Worm (Caenorhabditis elegans) whole organism, L1 larva: ENCODE data around the gene E02H9.13.

ENCODE experiments used
- C04F5.9 ChIP-seq: sonication (generic microtip); optimal IDR thresholded peaks from 2 replicates; lab custom pipeline; 2016; ENCODE audit warnings: missing genetic modification characterization, missing compliant biosample characterization
- C16A3.4 ChIP-seq: fragments of 150-350 bp; optimal IDR thresholded peaks from 2 replicates; lab custom pipeline; 2014; ENCODE audit warnings: missing biosample characterization, missing genetic modification characterization
- C34B4.2 ChIP-seq: sonication (generic microtip); optimal IDR thresholded peaks from 2 replicates; lab custom pipeline; 2017; ENCODE audit warnings: mild to moderate bottlenecking, missing genetic modification characterization, missing compliant biosample characterization
- F16B12.6 ChIP-seq: fragments of 150-350 bp; optimal IDR thresholded peaks from 2 replicates; lab custom pipeline; 2014; ENCODE audit warnings: missing biosample characterization, missing genetic modification characterization
- Y116A8C.19 ChIP-seq: sonication (generic microtip); optimal IDR thresholded peaks from 2 replicates; lab custom pipeline; 2016; ENCODE audit warnings: missing compliant biosample characterization, missing genetic modification characterization, borderline replicate concordance
- blmp-1 ChIP-seq: fragments of 150-350 bp; optimal IDR thresholded peaks from 2 replicates; lab custom pipeline; 2014; ENCODE audit warnings: missing biosample characterization, missing genetic modification characterization
- ceh-63 ChIP-seq: fragments of 200-800 bp; sonication (Bioruptor generic); optimal IDR thresholded peaks from 2 replicates; lab custom pipeline; 2018; ENCODE audit warnings: mild to moderate bottlenecking, missing genetic modification characterization, missing compliant biosample characterization
- ceh-82 ChIP-seq, 3 experiments: fragments of 150-350 bp in 1 of 3; sonication (generic microtip) in 2 of 3; optimal IDR thresholded peaks; 2 replicates each; lab custom pipeline; 2014 to 2017; ENCODE audit warnings: missing biosample characterization in 3 of 3, missing genetic modification characterization in 3 of 3
- ceh-88 ChIP-seq: fragments of 200-800 bp; sonication (Bioruptor generic); IDR thresholded peaks from 2 replicates; pipeline ENCODE4 v1.3.6; 2022; ENCODE audit warnings: missing genetic modification characterization, missing compliant biosample characterization
- ceh-90 ChIP-seq: sonication (generic microtip); optimal IDR thresholded peaks from 2 replicates; lab custom pipeline; 2016; ENCODE audit warnings: missing genetic modification characterization, missing compliant biosample characterization
- ces-1 ChIP-seq: fragments of 150-350 bp; optimal IDR thresholded peaks from 2 replicates; lab custom pipeline; 2014; ENCODE audit warnings: missing biosample characterization, missing genetic modification reagents, missing genetic modification characterization
- dsc-1 ChIP-seq: sonication (generic microtip); optimal IDR thresholded peaks from 2 replicates; lab custom pipeline; 2016; ENCODE audit warnings: mild to moderate bottlenecking, missing genetic modification characterization, missing compliant biosample characterization
- efl-1 ChIP-seq, 4 experiments: fragments of 150-350 bp; optimal IDR thresholded peaks in 3 of 4; peaks in 1 of 4; 1 replicate in 1 of 4; 2 replicates in 3 of 4; lab custom pipeline; 2014; ENCODE audit warnings: missing biosample characterization in 2 of 4, missing genetic modification characterization in 2 of 4, missing genetic modification reagents in 2 of 4
- efl-3 ChIP-seq: fragments of 200-800 bp; sonication (Bioruptor generic); optimal IDR thresholded peaks from 2 replicates; lab custom pipeline; 2018; ENCODE audit warnings: mild to moderate bottlenecking, missing genetic modification characterization, missing compliant biosample characterization
- egl-27 ChIP-seq, 2 experiments: fragments of 150-350 bp in 1 of 2; sonication (generic microtip); optimal IDR thresholded peaks; 3 replicates each; lab custom pipeline; 2017 to 2018; ENCODE audit warnings: missing biosample characterization in 2 of 2, missing genetic modification characterization in 2 of 2, missing genetic modification reagents in 2 of 2
- elt-2 ChIP-seq: sonication (generic microtip); optimal IDR thresholded peaks from 2 replicates; lab custom pipeline; 2016; ENCODE audit warnings: missing genetic modification characterization, mild to moderate bottlenecking, inconsistent platforms, missing compliant biosample characterization, missing genetic modification reagents
- ets-5 ChIP-seq: fragments of 200-800 bp; sonication (Bioruptor generic); IDR thresholded peaks from 2 replicates; pipeline ENCODE4 v1.3.6; 2022; ENCODE audit warnings: missing genetic modification characterization, missing compliant biosample characterization
- fkh-4 ChIP-seq: sonication (generic microtip); optimal IDR thresholded peaks from 2 replicates; lab custom pipeline; 2016; ENCODE audit warnings: missing compliant biosample characterization, missing genetic modification characterization, borderline replicate concordance
- fkh-8 ChIP-seq: sonication (generic microtip); optimal IDR thresholded peaks from 2 replicates; lab custom pipeline; 2016; ENCODE audit warnings: mild to moderate bottlenecking, missing genetic modification characterization, missing compliant biosample characterization
- fos-1 ChIP-seq: fragments of 150-350 bp; optimal IDR thresholded peaks from 2 replicates; lab custom pipeline; 2014; ENCODE audit warnings: missing biosample characterization, missing genetic modification characterization
- hlh-4 ChIP-seq: sonication (generic microtip); optimal IDR thresholded peaks from 2 replicates; lab custom pipeline; 2016; ENCODE audit warnings: mild to moderate bottlenecking, missing genetic modification characterization, missing compliant biosample characterization
- isw-1 ChIP-seq: fragments of 200-800 bp; sonication (Bioruptor generic); IDR thresholded peaks from 2 replicates; pipeline ENCODE4 v1.3.6; 2022; ENCODE audit warnings: missing genetic modification characterization, missing compliant biosample characterization
- jun-1 ChIP-seq: fragments of 150-350 bp; optimal IDR thresholded peaks from 2 replicates; lab custom pipeline; 2014; ENCODE audit warnings: missing biosample characterization, missing genetic modification reagents, missing genetic modification characterization
- lin-13 ChIP-seq: fragments of 150-350 bp; optimal IDR thresholded peaks from 2 replicates; lab custom pipeline; 2014; ENCODE audit warnings: missing biosample characterization, missing genetic modification reagents, missing genetic modification characterization
- lin-14 ChIP-seq: fragments of 200-800 bp; sonication (Bioruptor generic); optimal IDR thresholded peaks from 2 replicates; lab custom pipeline; 2018; ENCODE audit warnings: mild to moderate bottlenecking, missing genetic modification characterization, moderate library complexity, missing compliant biosample characterization
- lin-39 ChIP-seq: fragments of 150-350 bp; optimal IDR thresholded peaks from 2 replicates; lab custom pipeline; 2014; ENCODE audit warnings: missing biosample characterization, missing genetic modification reagents, missing genetic modification characterization
- lsy-2 ChIP-seq, 2 experiments: fragments of 150-350 bp; optimal IDR thresholded peaks; 2 replicates each; lab custom pipeline; 2014; ENCODE audit warnings: missing biosample characterization in 2 of 2, missing genetic modification characterization in 2 of 2
- mdl-1 ChIP-seq, 2 experiments: fragments of 150-350 bp; optimal IDR thresholded peaks; 2 replicates each; lab custom pipeline; 2014 to 2017; ENCODE audit warnings: missing biosample characterization in 2 of 2, missing genetic modification characterization in 2 of 2, inconsistent platforms in 1 of 2
- mef-2 ChIP-seq: fragments of 150-350 bp; optimal IDR thresholded peaks from 2 replicates; lab custom pipeline; 2014; ENCODE audit warnings: missing biosample characterization, missing genetic modification characterization
- mep-1 ChIP-seq: fragments of 150-350 bp; optimal IDR thresholded peaks from 2 replicates; lab custom pipeline; 2014; ENCODE audit warnings: missing biosample characterization, missing genetic modification characterization
- nhr-12 ChIP-seq: sonication (generic microtip); optimal IDR thresholded peaks from 2 replicates; lab custom pipeline; 2017; ENCODE audit warnings: missing biosample characterization, missing genetic modification characterization
- nhr-20 ChIP-seq: sonication (generic microtip); optimal IDR thresholded peaks from 2 replicates; lab custom pipeline; 2016; ENCODE audit warnings: mild to moderate bottlenecking, missing genetic modification characterization, missing compliant biosample characterization
- nhr-71 ChIP-seq: sonication (generic microtip); optimal IDR thresholded peaks from 2 replicates; lab custom pipeline; 2016; ENCODE audit warnings: mild to moderate bottlenecking, missing genetic modification characterization, moderate library complexity, missing compliant biosample characterization
- nhr-76 ChIP-seq: sonication (generic microtip); optimal IDR thresholded peaks from 2 replicates; lab custom pipeline; 2017; ENCODE audit warnings: missing biosample characterization, missing genetic modification characterization
- nhr-84 ChIP-seq: sonication (generic microtip); optimal IDR thresholded peaks from 2 replicates; lab custom pipeline; 2017; ENCODE audit warnings: missing biosample characterization, missing genetic modification characterization
- nhr-85 ChIP-seq: sonication (generic microtip); peaks from one replicate; lab custom pipeline; 2016; ENCODE audit warnings: missing genetic modification characterization, inconsistent platforms, missing compliant biosample characterization
- pag-3 ChIP-seq: sonication (generic microtip); optimal IDR thresholded peaks from 2 replicates; lab custom pipeline; 2017; ENCODE audit warnings: missing genetic modification characterization, mild to moderate bottlenecking, missing compliant biosample characterization, antibody characterized with exemption, borderline replicate concordance; ENCODE audit not compliant: insufficient read depth
- pqm-1 ChIP-seq: sonication (generic microtip); optimal IDR thresholded peaks from 3 replicates; lab custom pipeline; 2017; ENCODE audit warnings: missing biosample characterization, missing genetic modification characterization
- sox-4 ChIP-seq: sonication (generic microtip); optimal IDR thresholded peaks from 2 replicates; lab custom pipeline; 2016; ENCODE audit warnings: missing genetic modification characterization, missing compliant biosample characterization
- sptf-1 ChIP-seq: fragments of 150-350 bp; optimal IDR thresholded peaks from 2 replicates; lab custom pipeline; 2014; ENCODE audit warnings: missing biosample characterization, missing genetic modification characterization
- sup-37 ChIP-seq: fragments of 200-800 bp; sonication (Bioruptor generic); optimal IDR thresholded peaks from 2 replicates; lab custom pipeline; 2018; ENCODE audit warnings: mild to moderate bottlenecking, missing genetic modification characterization, missing compliant biosample characterization
- swsn-7 ChIP-seq: sonication (generic microtip); optimal IDR thresholded peaks from 2 replicates; lab custom pipeline; 2016; ENCODE audit warnings: missing genetic modification characterization, missing compliant biosample characterization
- tbx-2 ChIP-seq: sonication (generic microtip); optimal IDR thresholded peaks from 2 replicates; lab custom pipeline; 2016; ENCODE audit warnings: missing genetic modification characterization, missing compliant biosample characterization
- tlp-1 ChIP-seq: fragments of 150-350 bp; optimal IDR thresholded peaks from 2 replicates; lab custom pipeline; 2014; ENCODE audit warnings: missing biosample characterization, missing genetic modification characterization
- unc-62 ChIP-seq: fragments of 150-350 bp; optimal IDR thresholded peaks from 2 replicates; lab custom pipeline; 2014; ENCODE audit warnings: missing biosample characterization, missing genetic modification reagents, missing genetic modification characterization
- unc-98 ChIP-seq: fragments of 200-800 bp; sonication (Bioruptor generic); IDR thresholded peaks from 2 replicates; pipeline ENCODE4 v1.3.6; 2022; ENCODE audit warnings: missing genetic modification characterization, missing compliant biosample characterization
- vab-15 ChIP-seq: sonication (generic microtip); optimal IDR thresholded peaks from 2 replicates; lab custom pipeline; 2017; ENCODE audit warnings: missing genotype, mild to moderate bottlenecking, missing genetic modification characterization, missing compliant biosample characterization

Gene E02H9.13

DNA sequence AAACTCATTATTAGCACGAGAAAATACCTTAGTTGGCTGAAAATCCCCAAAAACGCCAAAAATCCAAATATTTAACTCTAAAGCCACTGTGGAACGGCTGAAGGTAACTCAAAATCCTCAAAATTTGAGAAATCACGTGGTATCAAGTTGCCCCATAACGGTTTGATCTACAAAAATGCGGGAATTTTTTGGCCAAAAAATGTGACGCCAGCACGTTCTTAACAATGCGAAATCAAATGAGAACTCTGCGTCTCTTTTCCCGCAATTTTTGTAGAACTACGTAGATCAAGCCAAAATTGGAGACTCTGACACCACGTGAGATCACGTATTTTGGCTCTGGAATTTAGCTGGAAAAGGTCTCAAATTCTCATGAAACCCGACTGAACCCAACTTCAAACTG is 36.2 kb upstream of the E02H9.13 start:
- no peak for TF ChIP-seq efl-3 (GFP tag; lab: Kevin White, UChicago)
- peak; percentile 53 for TF ChIP-seq nhr-85 (tag; lab: Kevin White, UChicago)
- TF ChIP-seq efl-1 (optimal IDR thresholded peaks at IDR 0.05; lab: Kevin White, UChicago): no peak
- TF ChIP-seq efl-1 (GFP tag; optimal IDR thresholded peaks at IDR 0.05 in 1 of 2; lab: Kevin White, UChicago): peak in 1 of 2 experiments; percentile 23

DNA sequence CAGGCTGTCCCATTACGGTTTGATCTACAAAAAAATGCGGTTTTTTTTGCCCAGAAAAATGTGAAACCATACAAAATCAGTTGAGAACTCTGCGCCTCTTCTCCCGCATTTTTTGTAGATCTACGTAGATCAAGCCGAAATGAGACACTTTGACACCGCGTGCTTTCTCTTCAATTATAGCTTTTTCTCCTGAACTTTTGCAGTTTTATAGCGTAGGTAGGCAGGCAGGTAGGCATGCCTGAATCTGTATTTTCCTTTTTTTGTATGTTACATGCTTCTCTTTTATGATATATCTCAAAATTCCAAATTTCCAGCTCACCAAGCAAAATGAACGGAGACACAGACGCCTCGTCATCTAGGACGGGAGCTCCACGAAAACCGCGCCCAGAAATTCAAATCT is 35.0 kb upstream of the E02H9.13 start, which contains the start of gene smg-6:
TSS of gene smg-6 (plus strand) at position 301 of the 400 bp plus-strand sequence.
- TF ChIP-seq tlp-1 (tag; lab: Kevin White, UChicago) (no peak), lsy-2 (tag; optimal IDR thresholded peaks at IDR 0.05; lab: Kevin White, UChicago) (no peak), ceh-82 (tag; optimal IDR thresholded peaks at IDR 0.05; lab: Kevin White, UChicago) (no peak), lin-39 (tag; lab: Kevin White, UChicago) (no peak), hlh-4 (tag; lab: Kevin White, UChicago) (no peak), sptf-1 (tag; lab: Kevin White, UChicago) (no peak), isw-1 (GFP tag; lab: Robert Waterston, UW) (no peak), C34B4.2 (no peak), ceh-88 (GFP tag; lab: Robert Waterston, UW) (no peak), mef-2 (no peak), C16A3.4 (no peak), fos-1 (tag; lab: Kevin White, UChicago) (no peak), egl-27 (tag; optimal IDR thresholded peaks at IDR 0.05; lab: Kevin White, UChicago) (no peak), pag-3 (tag; lab: Kevin White, UChicago) (no peak), sox-4 (tag; lab: Kevin White, UChicago) (no peak), lin-14 (GFP tag; lab: Kevin White, UChicago) (no peak), elt-2 (tag; lab: Kevin White, UChicago) (no peak), sup-37 (GFP tag; lab: Kevin White, UChicago) (no peak), nhr-71 (tag; lab: Kevin White, UChicago) (no peak), unc-98 (GFP tag; lab: Robert Waterston, UW) (no peak)

DNA sequence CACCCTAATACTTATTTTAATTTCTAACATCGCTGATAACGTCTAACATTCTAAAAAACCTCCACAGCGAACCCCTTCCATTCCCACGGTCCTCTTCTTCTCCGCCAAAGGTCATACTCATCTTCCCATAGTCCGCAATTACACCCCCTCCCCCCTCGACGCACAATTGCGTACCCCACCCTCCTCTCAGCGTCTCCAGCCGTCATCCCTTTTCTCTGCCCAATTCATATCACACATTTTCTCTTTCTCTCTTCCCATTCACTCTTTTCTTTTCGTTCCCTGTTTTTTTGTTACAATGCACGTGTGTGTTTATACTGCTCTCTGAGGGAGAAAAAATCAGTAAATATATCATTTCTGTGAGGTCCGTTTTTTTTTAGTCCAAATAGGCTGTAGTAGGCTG is 33.3 kb upstream of the E02H9.13 start:
- no peak for TF ChIP-seq nhr-84 (tag; lab: Kevin White, UChicago)
- TF ChIP-seq efl-3 (GFP tag; lab: Kevin White, UChicago): no peak
- TF ChIP-seq Y116A8C.19 (tag; lab: Kevin White, UChicago): no peak
- no peak for TF ChIP-seq ceh-90 (tag; lab: Kevin White, UChicago)
- TF ChIP-seq jun-1 (tag; lab: Kevin White, UChicago): no peak
- TF ChIP-seq sptf-1 (tag; lab: Kevin White, UChicago): no peak
- TF ChIP-seq fkh-4: no peak
- peak; percentile 35 for TF ChIP-seq nhr-71 (tag; lab: Kevin White, UChicago)
- TF ChIP-seq unc-98 (GFP tag; lab: Robert Waterston, UW): no peak
- no peak for TF ChIP-seq ces-1
- peak; percentile 27 for TF ChIP-seq nhr-20
- TF ChIP-seq isw-1 (GFP tag; lab: Robert Waterston, UW): peak; percentile 34; the same call in 1 of the 2 replicates
- TF ChIP-seq dsc-1: no peak
- peak; percentile 70 for TF ChIP-seq mep-1
- TF ChIP-seq fos-1 (tag; lab: Kevin White, UChicago): no peak
- TF ChIP-seq pqm-1 (tag; lab: Kevin White, UChicago): no peak
- TF ChIP-seq vab-15 (tag; lab: Kevin White, UChicago): no peak
- no peak for TF ChIP-seq sup-37 (GFP tag; lab: Kevin White, UChicago)
- TF ChIP-seq blmp-1: peak; percentile 94
- no peak for TF ChIP-seq egl-27 (tag; optimal IDR thresholded peaks at IDR 0.05; lab: Kevin White, UChicago)
- TF ChIP-seq ets-5 (GFP tag; lab: Robert Waterston, UW): no peak
- peak; percentile 20 for TF ChIP-seq swsn-7 (tag; lab: Kevin White, UChicago)
- TF ChIP-seq lin-13 (GFP tag; lab: Kevin White, UChicago): peak; percentile 24
- TF ChIP-seq efl-1 (optimal IDR thresholded peaks at IDR 0.05; lab: Kevin White, UChicago): peak; percentile 58 to 70
- TF ChIP-seq efl-1 (GFP tag; optimal IDR thresholded peaks at IDR 0.05 in 1 of 2; lab: Kevin White, UChicago): peak; percentile 65 to 93
- no peak for TF ChIP-seq tlp-1 (tag; lab: Kevin White, UChicago)
- TF ChIP-seq fkh-8 (tag; lab: Kevin White, UChicago): peak; percentile 38
- TF ChIP-seq unc-62 (GFP tag; lab: Kevin White, UChicago): no peak
- no peak for TF ChIP-seq ceh-63
- peak in 1 of 2 experiments; percentile 72 for TF ChIP-seq mdl-1 (tag; optimal IDR thresholded peaks at IDR 0.05; lab: Kevin White, UChicago)
- TF ChIP-seq nhr-12 (tag; lab: Kevin White, UChicago): no peak
- no peak for TF ChIP-seq C04F5.9
- peak; percentile 89 for TF ChIP-seq lin-14 (GFP tag; lab: Kevin White, UChicago)
- TF ChIP-seq nhr-76: no peak
- TF ChIP-seq tbx-2: no peak
- TF ChIP-seq F16B12.6: peak; percentile 94
- no peak for TF ChIP-seq lin-39 (tag; lab: Kevin White, UChicago)
